Fruit fly (Drosophila melanogaster) whole organism, embryonic: ENCODE measurements around the gene w-cup.

Source experiments
- CG1024 ChIP-seq: fragments of 200-800 bp; sonication (Bioruptor generic); IDR thresholded peaks from 2 replicates; pipeline ENCODE4 v1.3.6; 2022; ENCODE audit warnings: missing biosample characterization, missing genetic modification characterization
- CG11695 ChIP-seq: fragments of 200-800 bp; sonication (Bioruptor generic); IDR thresholded peaks from 3 replicates; pipeline ENCODE4 v1.3.6; 2022; ENCODE audit warnings: missing biosample characterization, missing genetic modification characterization
- CG12071 ChIP-seq: fragments of 200-800 bp; sonication (Bioruptor generic); optimal IDR thresholded peaks from 3 replicates; lab custom pipeline; 2018; ENCODE audit warnings: missing biosample characterization, mild to moderate bottlenecking, missing genetic modification characterization
- CG12236 ChIP-seq: fragments of 200-800 bp; sonication (Bioruptor generic); optimal IDR thresholded peaks from 2 replicates; lab custom pipeline; 2016; ENCODE audit warnings: missing biosample characterization, missing genetic modification characterization
- CG1233 ChIP-seq: fragments of 200-800 bp; sonication (Bioruptor generic); optimal IDR thresholded peaks from 4 replicates; lab custom pipeline; 2018; ENCODE audit warnings: missing biosample characterization, mild to moderate bottlenecking, missing genetic modification characterization
- CG13424 ChIP-seq: fragments of 200-800 bp; sonication (Bioruptor generic); optimal IDR thresholded peaks from 2 replicates; lab custom pipeline; 2019; ENCODE audit warnings: missing biosample characterization, mild to moderate bottlenecking, missing genetic modification characterization, moderate library complexity
- CG13775 ChIP-seq: fragments of 200-800 bp; sonication (Bioruptor generic); optimal IDR thresholded peaks from 3 replicates; lab custom pipeline; 2017; ENCODE audit warnings: missing biosample characterization, mild to moderate bottlenecking, missing genetic modification characterization
- CG14710 ChIP-seq: fragments of 200-800 bp; sonication (Bioruptor generic); optimal IDR thresholded peaks from 3 replicates; lab custom pipeline; 2019; ENCODE audit warnings: missing biosample characterization, mild to moderate bottlenecking, missing genetic modification characterization, moderate library complexity
- CG15696 ChIP-seq: fragments of 200-800 bp; sonication (Bioruptor generic); optimal IDR thresholded peaks from 2 replicates; lab custom pipeline; 2019; ENCODE audit warnings: missing biosample characterization, mild to moderate bottlenecking, missing genetic modification characterization, moderate library complexity
- CG1603 ChIP-seq: fragments of 200-800 bp; sonication (Bioruptor generic); optimal IDR thresholded peaks from 2 replicates; lab custom pipeline; 2019; ENCODE audit warnings: missing biosample characterization, mild to moderate bottlenecking, missing genetic modification characterization, moderate library complexity
- CG16815 ChIP-seq: fragments of 200-800 bp; sonication (Bioruptor generic); optimal IDR thresholded peaks from 3 replicates; lab custom pipeline; 2017; ENCODE audit warnings: missing biosample characterization, mild to moderate bottlenecking, missing genetic modification characterization
- CG18619 ChIP-seq: fragments of 200-800 bp; sonication (Bioruptor generic); optimal IDR thresholded peaks from 3 replicates; lab custom pipeline; 2017; ENCODE audit warnings: missing biosample characterization, mild to moderate bottlenecking, missing genetic modification characterization
- CG30020 ChIP-seq: fragments of 200-800 bp; optimal IDR thresholded peaks from 2 replicates; lab custom pipeline; 2019; ENCODE audit warnings: missing biosample characterization, mild to moderate bottlenecking, missing genetic modification characterization, moderate library complexity
- CG32767 ChIP-seq: fragments of 200-800 bp; sonication (Bioruptor generic); IDR thresholded peaks from 2 replicates; pipeline ENCODE4 v1.3.6; 2022; ENCODE audit warnings: missing biosample characterization, missing genetic modification characterization
- CG3281 ChIP-seq: fragments of 200-800 bp; sonication (Bioruptor generic); optimal IDR thresholded peaks from 3 replicates; lab custom pipeline; 2017; ENCODE audit warnings: missing biosample characterization, mild to moderate bottlenecking, missing genetic modification characterization
- CG33213 ChIP-seq: fragments of 200-800 bp; sonication (Bioruptor generic); optimal IDR thresholded peaks from 3 replicates; lab custom pipeline; 2016; ENCODE audit warnings: missing biosample characterization, missing genetic modification characterization
- CG42726 ChIP-seq: fragments of 200-800 bp; sonication (Bioruptor generic); IDR thresholded peaks from 2 replicates; pipeline ENCODE4 v1.3.6; 2022; ENCODE audit warnings: missing biosample characterization, missing genetic modification characterization; ENCODE audit not compliant: partially characterized antibody
- CG4820 ChIP-seq: fragments of 200-800 bp; sonication (Bioruptor generic); optimal IDR thresholded peaks from 3 replicates; lab custom pipeline; 2016; ENCODE audit warnings: missing biosample characterization, missing genetic modification characterization
- CG5180 ChIP-seq: fragments of 200-800 bp; sonication (Bioruptor generic); optimal IDR thresholded peaks from 3 replicates; lab custom pipeline; 2017; ENCODE audit warnings: missing biosample characterization, missing genetic modification characterization, mild to moderate bottlenecking, moderate library complexity, missing genetic modification reagents
- CG6813 ChIP-seq: fragments of 200-800 bp; sonication (Bioruptor generic); optimal IDR thresholded peaks from 2 replicates; lab custom pipeline; 2017; ENCODE audit warnings: missing biosample characterization, missing genetic modification characterization, mild to moderate bottlenecking, moderate library complexity, missing genetic modification reagents
- CG7987 ChIP-seq: fragments of 200-800 bp; sonication (Bioruptor generic); optimal IDR thresholded peaks from 2 replicates; lab custom pipeline; 2018; ENCODE audit warnings: missing biosample characterization, mild to moderate bottlenecking, missing genetic modification characterization, moderate library complexity
- HHEX ChIP-seq: fragments of 200-800 bp; sonication (Bioruptor generic); optimal IDR thresholded peaks from 3 replicates; lab custom pipeline; 2017; ENCODE audit warnings: missing biosample characterization, mild to moderate bottlenecking, missing genetic modification characterization, missing genetic modification reagents
- HmgZ ChIP-seq: fragments of 200-800 bp; sonication (Bioruptor generic); optimal IDR thresholded peaks from 2 replicates; lab custom pipeline; 2018; ENCODE audit warnings: missing biosample characterization, mild to moderate bottlenecking, missing genetic modification characterization
- Hsf ChIP-seq: fragments of 200-800 bp; sonication (Bioruptor generic); optimal IDR thresholded peaks from 3 replicates; lab custom pipeline; 2016; ENCODE audit warnings: missing biosample characterization, missing genetic modification characterization
- Lhr ChIP-seq: fragments of 200-800 bp; sonication (Bioruptor generic); optimal IDR thresholded peaks from 3 replicates; lab custom pipeline; 2017; ENCODE audit warnings: mild to moderate bottlenecking, missing biosample characterization, missing genetic modification reagents, missing genetic modification characterization
- NC2α ChIP-seq: fragments of 200-800 bp; sonication (Bioruptor generic); optimal IDR thresholded peaks from 2 replicates; lab custom pipeline; 2016; ENCODE audit warnings: missing biosample characterization, missing genetic modification characterization
- NC2β ChIP-seq: fragments of 200-800 bp; sonication (Bioruptor generic); optimal IDR thresholded peaks from 2 replicates; lab custom pipeline; 2016; ENCODE audit warnings: missing biosample characterization, missing genetic modification characterization
- NFAT ChIP-seq: fragments of 200-800 bp; sonication (Bioruptor generic); IDR thresholded peaks from 2 replicates; pipeline ENCODE4 v1.3.6; 2022; ENCODE audit warnings: missing biosample characterization, missing genetic modification characterization
- Pdp1 ChIP-seq, 2 experiments: fragments of 200-800 bp; sonication (Bioruptor generic); optimal IDR thresholded peaks; 3 replicates each; lab custom pipeline; 2016; ENCODE audit warnings: missing biosample characterization in 2 of 2, missing genetic modification characterization in 2 of 2, mild to moderate bottlenecking in 1 of 2, moderate library complexity in 1 of 2
- Side ChIP-seq: fragments of 200-800 bp; sonication (Bioruptor generic); optimal IDR thresholded peaks from 2 replicates; lab custom pipeline; 2016; ENCODE audit warnings: missing biosample characterization, missing genetic modification characterization
- Sox102F ChIP-seq: fragments of 200-800 bp; sonication (Bioruptor generic); optimal IDR thresholded peaks from 2 replicates; lab custom pipeline; 2018; ENCODE audit warnings: missing biosample characterization, mild to moderate bottlenecking, missing genetic modification characterization, moderate library complexity
- Spps ChIP-seq: fragments of 200-800 bp; sonication (Bioruptor generic); optimal IDR thresholded peaks from 2 replicates; lab custom pipeline; 2018; ENCODE audit warnings: missing biosample characterization, mild to moderate bottlenecking, missing genetic modification characterization
- Sry-β ChIP-seq: fragments of 200-800 bp; sonication (Bioruptor generic); optimal IDR thresholded peaks from 2 replicates; lab custom pipeline; 2018; ENCODE audit warnings: missing biosample characterization, mild to moderate bottlenecking, missing genetic modification characterization, moderate library complexity
- Vsx1 ChIP-seq: fragments of 200-800 bp; sonication (Bioruptor generic); optimal IDR thresholded peaks from 2 replicates; lab custom pipeline; 2017; ENCODE audit warnings: missing biosample characterization, mild to moderate bottlenecking, missing genetic modification characterization, missing genetic modification reagents
- bab2 ChIP-seq: fragments of 200-800 bp; sonication (Bioruptor generic); optimal IDR thresholded peaks from 2 replicates; lab custom pipeline; 2016; ENCODE audit warnings: missing biosample characterization, missing genetic modification characterization
- chif ChIP-seq, 2 experiments: fragments of 200-800 bp; sonication (Bioruptor generic); optimal IDR thresholded peaks; 3 replicates each; lab custom pipeline; 2016; ENCODE audit warnings: missing biosample characterization in 2 of 2, missing genetic modification characterization in 2 of 2
- gcm ChIP-seq: fragments of 200-800 bp; sonication (Bioruptor generic); optimal IDR thresholded peaks from 2 replicates; lab custom pipeline; 2019; ENCODE audit warnings: missing biosample characterization, mild to moderate bottlenecking, missing genetic modification characterization, moderate library complexity
- her ChIP-seq: fragments of 200-800 bp; sonication (Bioruptor generic); optimal IDR thresholded peaks from 2 replicates; lab custom pipeline; 2016; ENCODE audit warnings: missing biosample characterization, missing genetic modification characterization
- lab ChIP-seq: fragments of 200-800 bp; sonication (Bioruptor generic); optimal IDR thresholded peaks from 3 replicates; lab custom pipeline; 2017; ENCODE audit warnings: missing biosample characterization, missing genetic modification characterization, mild to moderate bottlenecking, moderate library complexity, missing genetic modification reagents
- mirr ChIP-seq: fragments of 200-800 bp; sonication (Bioruptor generic); optimal IDR thresholded peaks from 3 replicates; lab custom pipeline; 2018; ENCODE audit warnings: missing biosample characterization, mild to moderate bottlenecking, missing genetic modification characterization
- odd ChIP-seq: fragments of 200-800 bp; sonication (Bioruptor generic); optimal IDR thresholded peaks from 2 replicates; lab custom pipeline; 2017; ENCODE audit warnings: missing biosample characterization, mild to moderate bottlenecking, missing genetic modification characterization
- org-1 ChIP-seq: fragments of 200-800 bp; sonication (Bioruptor generic); optimal IDR thresholded peaks from 2 replicates; lab custom pipeline; 2017; ENCODE audit warnings: missing biosample characterization, missing genetic modification characterization
- pfk ChIP-seq: fragments of 200-800 bp; sonication (Bioruptor generic); optimal IDR thresholded peaks from 2 replicates; lab custom pipeline; 2018; ENCODE audit warnings: missing biosample characterization, mild to moderate bottlenecking, missing genetic modification characterization, moderate library complexity
- pita ChIP-seq: fragments of 200-800 bp; sonication (Bioruptor generic); optimal IDR thresholded peaks from 2 replicates; lab custom pipeline; 2017; ENCODE audit warnings: missing biosample characterization, mild to moderate bottlenecking, missing genetic modification characterization
- repo ChIP-seq: fragments of 200-800 bp; sonication (Bioruptor generic); optimal IDR thresholded peaks from 2 replicates; lab custom pipeline; 2016; ENCODE audit warnings: missing biosample characterization, missing genetic modification characterization
- seq ChIP-seq: fragments of 200-800 bp; sonication (Bioruptor generic); IDR thresholded peaks from 2 replicates; pipeline ENCODE4 v1.3.6; 2022; ENCODE audit warnings: missing biosample characterization, missing genetic modification characterization
- slbo ChIP-seq: fragments of 200-800 bp; sonication (Bioruptor generic); IDR thresholded peaks from 2 replicates; pipeline ENCODE4 v1.3.6; 2022; ENCODE audit warnings: missing biosample characterization, missing genetic modification characterization
- toy ChIP-seq: fragments of 200-800 bp; sonication (Bioruptor generic); IDR thresholded peaks from 2 replicates; pipeline ENCODE4 v1.3.6; 2022; ENCODE audit warnings: missing biosample characterization, missing genetic modification characterization
- vfl ChIP-seq: fragments of 200-800 bp; sonication (Bioruptor generic); optimal IDR thresholded peaks from 2 replicates; lab custom pipeline; 2016; ENCODE audit warnings: missing biosample characterization, missing genetic modification characterization
- z ChIP-seq: fragments of 200-800 bp; sonication (Bioruptor generic); IDR thresholded peaks from 3 replicates; pipeline ENCODE4 v1.3.6; 2022; ENCODE audit warnings: missing biosample characterization, missing genetic modification characterization

The w-cup gene

dm6 chr2L:10552807-10553206 lies 24.8 kb downstream of the w-cup start (continued):
- TF ChIP-seq CG1233 (GFP tag; lab: Kevin White, UChicago) = peak; percentile 66
- TF ChIP-seq CG4820 (GFP tag; lab: Kevin White, UChicago) = no peak
- TF ChIP-seq slbo (GFP tag; lab: Robert Waterston, UW) = no peak
- TF ChIP-seq NC2β = peak; percentile 11
- TF ChIP-seq Sry-β (GFP tag; lab: Kevin White, UChicago) = peak; percentile 10
- TF ChIP-seq CG12071 (GFP tag; lab: Kevin White, UChicago) = peak; percentile 45
- TF ChIP-seq gcm = peak; percentile 21
- no peak for TF ChIP-seq NFAT (GFP tag; lab: Robert Waterston, UW)
- TF ChIP-seq Vsx1 = peak; percentile 58
- TF ChIP-seq CG14710 = peak; percentile 49
- TF ChIP-seq repo = no peak
- TF ChIP-seq z = 0 out of 3 replicates have a peak, but pooled peaks have one; percentile 39
- peak; percentile 10 for TF ChIP-seq CG18619 (GFP tag; lab: Kevin White, UChicago)
- peak; percentile 65 for TF ChIP-seq CG6813 (GFP tag; lab: Kevin White, UChicago)
- TF ChIP-seq CG3281 (GFP tag; lab: Kevin White, UChicago) = peak; percentile 9
- TF ChIP-seq CG42726 = no peak
- TF ChIP-seq CG16815 (GFP tag; lab: Kevin White, UChicago) = no peak
- TF ChIP-seq CG13775 (GFP tag; lab: Kevin White, UChicago) = peak; percentile 4
- peak; percentile 21 to 42 for TF ChIP-seq chif (GFP tag; optimal IDR thresholded peaks at IDR 0.05; lab: Kevin White, UChicago)
- TF ChIP-seq odd (GFP tag; lab: Kevin White, UChicago) = peak; percentile 36
- TF ChIP-seq vfl (GFP tag; lab: Kevin White, UChicago) = no peak
- no peak for TF ChIP-seq pita
- peak; percentile 72 for TF ChIP-seq mirr (GFP tag; lab: Kevin White, UChicago)
- peak; percentile 30 for TF ChIP-seq HmgZ (tag; lab: Kevin White, UChicago)
- peak; percentile 73 for TF ChIP-seq CG7987 (GFP tag; lab: Kevin White, UChicago)
- TF ChIP-seq Side (GFP tag; lab: Kevin White, UChicago) = peak; percentile 4
- TF ChIP-seq NC2α = no peak
- peak; percentile 28 for TF ChIP-seq CG5180 (GFP tag; lab: Kevin White, UChicago)
- peak; percentile 7 for TF ChIP-seq Spps (tag; lab: Kevin White, UChicago)
- TF ChIP-seq Sox102F (GFP tag; lab: Kevin White, UChicago) = no peak
- TF ChIP-seq her = no peak
- 0 out of 3 replicates have a peak, but pooled peaks have one; percentile 35 for TF ChIP-seq CG11695
- TF ChIP-seq CG30020 (tag; lab: Kevin White, UChicago) = no peak
- peak; percentile 41; the same call in 1 of the 2 replicates for TF ChIP-seq seq
- peak; percentile 25 for TF ChIP-seq CG13424 (tag; lab: Kevin White, UChicago)
- TF ChIP-seq CG1024 (GFP tag; lab: Robert Waterston, UW) = no peak
- TF ChIP-seq Hsf (GFP tag; lab: Kevin White, UChicago) = peak; percentile 8
- peak; percentile 41 for TF ChIP-seq org-1 (GFP tag; lab: Kevin White, UChicago)
- TF ChIP-seq Lhr (GFP tag; lab: Kevin White, UChicago) = peak; percentile 35
- no peak for TF ChIP-seq toy (GFP tag; lab: Robert Waterston, UW)
- peak; percentile 6 for TF ChIP-seq CG33213 (GFP tag; lab: Kevin White, UChicago)
- peak; percentile 82 for TF ChIP-seq CG15696 (tag; lab: Kevin White, UChicago)
- TF ChIP-seq lab (GFP tag; lab: Kevin White, UChicago) = peak; percentile 79
- peak; percentile 32 for TF ChIP-seq pfk (GFP tag; lab: Kevin White, UChicago)
- peak in 1 of 2 experiments; percentile 15 for TF ChIP-seq Pdp1 (GFP tag; optimal IDR thresholded peaks at IDR 0.05; lab: Kevin White, UChicago)
- TF ChIP-seq CG12236 = peak; percentile 6
- TF ChIP-seq bab2 (GFP tag; lab: Kevin White, UChicago) = peak; percentile 17
- TF ChIP-seq HHEX (GFP tag; lab: Kevin White, UChicago) = peak; percentile 48
- no peak for TF ChIP-seq CG32767 (GFP tag; lab: Robert Waterston, UW)
- peak; percentile 64 for TF ChIP-seq CG1603 (tag; lab: Kevin White, UChicago)
